Fruit fly (Drosophila melanogaster): ENCODE results near the gene CG5715.

CG5715 gene

dm6 chr3R:24289768-24290349 is 4.3 kb downstream of the CG5715 start, which contains the start of the genes CG34290 and Uck:
CG34290 (minus strand) TSS chr3R:24289818.
Uck (plus strand) TSS chr3R:24290172.
- TF ChIP-seq gl (tag; optimal IDR thresholded peaks at IDR 0.05) (peak; percentile 45), Snoo (tag; optimal IDR thresholded peaks at IDR 0.05) (peak; percentile 72), CG13204 (GFP tag; optimal IDR thresholded peaks at IDR 0.05) (no peak), Pif1A (GFP tag; optimal IDR thresholded peaks at IDR 0.05) (peak; percentile 28), CG12605 (GFP tag; IDR thresholded peaks at IDR 0.05) (no peak), D1 (tag; optimal IDR thresholded peaks at IDR 0.05) (no peak), CG8159 (tag; optimal IDR thresholded peaks at IDR 0.05) (peak; percentile 7), CG10348 (GFP tag; IDR thresholded peaks at IDR 0.05) (no peak), EcR (GFP tag; optimal IDR thresholded peaks at IDR 0.05) (no peak), CG15710 (tag; optimal IDR thresholded peaks at IDR 0.05) (peak; percentile 46), Pif1B (GFP tag; optimal IDR thresholded peaks at IDR 0.05) (no peak), CG32121 (GFP tag; IDR thresholded peaks at IDR 0.05) (0 out of 2 replicates have a peak, but pooled peaks have one; percentile 26), Ets98B (GFP tag; IDR thresholded peaks at IDR 0.05) (no peak; the same call in 1 of the 2 replicates), fd96Ca (GFP tag; IDR thresholded peaks at IDR 0.05) (peak; percentile 36; the same call in 1 of the 3 replicates), CG4496 (GFP tag; IDR thresholded peaks at IDR 0.05) (peak; percentile 57; the same call in 2 of the 3 replicates), CG8301 (tag; optimal IDR thresholded peaks at IDR 0.05) (peak; percentile 20), CG14655 (GFP tag; optimal IDR thresholded peaks at IDR 0.05) (no peak), CG34367 (tag; optimal IDR thresholded peaks at IDR 0.05) (peak; percentile 52)

DNA sequence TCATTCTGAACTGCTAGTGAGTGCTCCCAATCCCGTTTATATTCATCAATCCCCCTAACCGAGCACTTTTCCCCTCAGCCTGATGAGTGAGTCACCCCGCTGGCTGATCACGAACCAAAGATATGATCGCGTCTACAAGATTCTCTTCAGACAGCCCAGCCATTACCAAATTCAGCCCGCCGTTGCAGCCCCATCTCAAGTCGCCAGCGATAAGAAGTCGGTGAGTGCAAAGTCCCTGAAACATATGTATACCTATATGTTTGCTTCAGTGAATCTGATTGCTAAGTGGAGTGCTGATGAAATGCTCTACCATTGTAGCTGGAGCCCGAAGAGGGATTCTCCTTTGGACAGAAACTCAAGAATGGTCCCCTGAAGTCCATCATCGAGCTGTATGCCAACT is 7.0 kb downstream of the CG5715 start:
- TF ChIP-seq CG17806 (tag; optimal IDR thresholded peaks at IDR 0.05) (no peak), EcR (GFP tag; optimal IDR thresholded peaks at IDR 0.05) (peak; percentile 27), CG8159 (tag; optimal IDR thresholded peaks at IDR 0.05) (no peak), CG13204 (GFP tag; optimal IDR thresholded peaks at IDR 0.05) (peak; percentile 17), CG34367 (tag; optimal IDR thresholded peaks at IDR 0.05) (no peak), gl (tag; optimal IDR thresholded peaks at IDR 0.05) (peak; percentile 15), fd96Ca (GFP tag; IDR thresholded peaks at IDR 0.05) (no peak), rn (GFP tag; IDR thresholded peaks at IDR 0.05) (no peak), CG4496 (GFP tag; IDR thresholded peaks at IDR 0.05) (no peak), CG14655 (GFP tag; optimal IDR thresholded peaks at IDR 0.05) (no peak)

DNA sequence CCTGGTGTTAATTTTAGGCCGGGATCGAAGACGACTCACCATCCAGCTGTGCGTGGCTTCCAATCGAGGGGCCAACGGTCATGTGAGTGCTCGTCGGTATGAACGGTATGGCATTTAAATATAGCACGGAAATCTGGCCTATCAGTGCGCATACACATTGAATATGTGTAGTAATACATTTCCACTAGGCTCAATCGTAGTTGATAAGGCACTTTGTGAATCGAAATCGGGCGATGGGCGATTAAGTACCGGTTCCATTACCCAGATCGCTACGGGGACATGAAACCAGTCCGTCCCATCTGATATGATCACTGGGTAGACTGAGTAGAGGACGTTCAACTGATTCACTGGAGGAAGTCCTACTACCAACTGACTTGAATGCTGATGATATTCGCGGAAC is 8.8 kb downstream of the CG5715 start:
- TF ChIP-seq Ets98B (GFP tag; IDR thresholded peaks at IDR 0.05) (peak; percentile 14; the same call in 1 of the 2 replicates), CG13204 (GFP tag; optimal IDR thresholded peaks at IDR 0.05) (peak; percentile 29), EcR (GFP tag; optimal IDR thresholded peaks at IDR 0.05) (peak; percentile 93), CG8301 (tag; optimal IDR thresholded peaks at IDR 0.05) (no peak), Snoo (tag; optimal IDR thresholded peaks at IDR 0.05) (no peak)

DNA sequence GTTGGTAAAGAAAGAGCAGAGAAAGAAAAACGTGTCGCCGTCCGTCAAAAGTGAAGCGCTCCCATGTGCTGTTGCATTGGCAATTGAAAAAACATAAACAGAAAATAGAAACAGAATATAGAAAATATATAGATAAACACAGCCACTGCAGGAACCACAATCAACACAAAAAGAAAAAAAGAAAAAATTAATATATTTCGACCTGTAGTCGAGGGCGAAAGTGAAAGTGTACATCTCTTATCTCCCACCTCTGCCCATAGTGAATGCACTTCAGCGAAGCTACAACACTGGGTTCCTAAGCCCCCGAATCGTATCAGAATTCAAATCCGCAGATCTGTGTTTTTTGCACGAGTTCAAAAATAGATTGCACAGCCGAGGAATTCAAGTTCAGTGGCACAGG is 10.0 kb downstream of the CG5715 start:
- no peak for TF ChIP-seq CG8301 (tag; optimal IDR thresholded peaks at IDR 0.05)
- no peak for TF ChIP-seq CG4496 (GFP tag; IDR thresholded peaks at IDR 0.05)
- no peak for TF ChIP-seq Pif1A (GFP tag; optimal IDR thresholded peaks at IDR 0.05)
- TF ChIP-seq CG13204 (GFP tag; optimal IDR thresholded peaks at IDR 0.05), result no peak
- no peak for TF ChIP-seq CG32121 (GFP tag; IDR thresholded peaks at IDR 0.05)
- no peak for TF ChIP-seq CG12605 (GFP tag; IDR thresholded peaks at IDR 0.05)
- TF ChIP-seq Snoo (tag; optimal IDR thresholded peaks at IDR 0.05), result no peak
- no peak for TF ChIP-seq D1 (tag; optimal IDR thresholded peaks at IDR 0.05)
- TF ChIP-seq CG9948 (tag; optimal IDR thresholded peaks at IDR 0.05), result no peak

- TF ChIP-seq CG17806 (tag; optimal IDR thresholded peaks at IDR 0.05), result no peak
- peak; percentile 60 for TF ChIP-seq EcR (GFP tag; optimal IDR thresholded peaks at IDR 0.05)
- peak; percentile 55 for TF ChIP-seq CG14655 (GFP tag; optimal IDR thresholded peaks at IDR 0.05)
- peak; percentile 67 for TF ChIP-seq CG4496 (GFP tag; IDR thresholded peaks at IDR 0.05)
- TF ChIP-seq CG10348 (GFP tag; IDR thresholded peaks at IDR 0.05), result no peak
- no peak for TF ChIP-seq CG34367 (tag; optimal IDR thresholded peaks at IDR 0.05)
- TF ChIP-seq rn (GFP tag; IDR thresholded peaks at IDR 0.05), result no peak
- TF ChIP-seq Ets98B (GFP tag; IDR thresholded peaks at IDR 0.05), result peak; percentile 42; the same call in 1 of the 2 replicates
- peak; percentile 86 for TF ChIP-seq CG13204 (GFP tag; optimal IDR thresholded peaks at IDR 0.05)
- peak; percentile 62; the same call in 1 of the 2 replicates for TF ChIP-seq CG32121 (GFP tag; IDR thresholded peaks at IDR 0.05)
- TF ChIP-seq CG12605 (GFP tag; IDR thresholded peaks at IDR 0.05), result peak; percentile 47; the same call in 1 of the 2 replicates
- TF ChIP-seq fd96Ca (GFP tag; IDR thresholded peaks at IDR 0.05), result peak; percentile 50; the same call in 1 of the 3 replicates
- no peak for TF ChIP-seq D1 (tag; optimal IDR thresholded peaks at IDR 0.05)
- TF ChIP-seq CG8159 (tag; optimal IDR thresholded peaks at IDR 0.05), result no peak
- TF ChIP-seq CG8301 (tag; optimal IDR thresholded peaks at IDR 0.05), result peak; percentile 25
- no peak for TF ChIP-seq CG15710 (tag; optimal IDR thresholded peaks at IDR 0.05)
- TF ChIP-seq CG9948 (tag; optimal IDR thresholded peaks at IDR 0.05), result no peak
- no peak for TF ChIP-seq Pif1A (GFP tag; optimal IDR thresholded peaks at IDR 0.05)
Observed at dm6 chr3R:24283582-24284085, 10.6 kb downstream of the CG5715 start, which contains the start of gene CG6356. CG6356 (plus strand) TSS chr3R:24283955.
